Fruit fly (Drosophila melanogaster) whole organism, embryonic: ENCODE data around the gene CG34429.
A peak's percentile ranks its signal among the peaks of the same experiment; 100 is the strongest.

ENCODE experiments used
- CG10366 ChIP-seq: fragments of 200-800 bp; sonication (Bioruptor generic); IDR thresholded peaks from 2 replicates; pipeline ENCODE4 v1.3.6; 2022; ENCODE audit warnings: missing biosample characterization, missing genetic modification characterization
- CG11504 ChIP-seq: fragments of 200-800 bp; sonication (Bioruptor generic); optimal IDR thresholded peaks from 3 replicates; lab custom pipeline; 2019; ENCODE audit warnings: missing biosample characterization, mild to moderate bottlenecking, missing genetic modification characterization, moderate library complexity
- CG12219 ChIP-seq: fragments of 200-800 bp; sonication (Bioruptor generic); optimal IDR thresholded peaks from 3 replicates; lab custom pipeline; 2018; ENCODE audit warnings: missing biosample characterization, mild to moderate bottlenecking, missing genetic modification characterization
- CG14860 ChIP-seq: fragments of 200-800 bp; sonication (Bioruptor generic); IDR thresholded peaks from 3 replicates; pipeline ENCODE4 v1.3.6; 2022; ENCODE audit warnings: missing biosample characterization, missing genetic modification characterization; ENCODE audit not compliant: partially characterized antibody
- CG15011 ChIP-seq: fragments of 200-800 bp; sonication (Bioruptor generic); optimal IDR thresholded peaks from 3 replicates; lab custom pipeline; 2018; ENCODE audit warnings: missing biosample characterization, mild to moderate bottlenecking, missing genetic modification characterization
- CG17612 ChIP-seq: fragments of 200-800 bp; sonication (Bioruptor generic); IDR thresholded peaks from 2 replicates; pipeline ENCODE4 v1.3.6; 2022; ENCODE audit warnings: missing biosample characterization, missing genetic modification characterization
- CG2199 ChIP-seq: fragments of 200-800 bp; sonication (Bioruptor generic); IDR thresholded peaks from 3 replicates; pipeline ENCODE4 v1.3.6; 2022; ENCODE audit warnings: missing biosample characterization, missing genetic modification characterization
- CG3065 ChIP-seq: fragments of 200-800 bp; sonication (Bioruptor generic); optimal IDR thresholded peaks from 2 replicates; lab custom pipeline; 2016; ENCODE audit warnings: missing biosample characterization, missing genetic modification characterization
- CG31224 ChIP-seq: fragments of 200-800 bp; sonication (Bioruptor generic); IDR thresholded peaks from 2 replicates; pipeline ENCODE4 v1.3.6; 2022; ENCODE audit warnings: missing biosample characterization, missing genetic modification characterization
- CG4820 ChIP-seq: fragments of 200-800 bp; sonication (Bioruptor generic); optimal IDR thresholded peaks from 3 replicates; lab custom pipeline; 2016; ENCODE audit warnings: missing biosample characterization, missing genetic modification characterization
- CG6254 ChIP-seq: fragments of 200-800 bp; sonication (Bioruptor generic); optimal IDR thresholded peaks from 3 replicates; lab custom pipeline; 2017; ENCODE audit warnings: mild to moderate bottlenecking, missing biosample characterization, missing genetic modification reagents, missing genetic modification characterization
- CG6689 ChIP-seq: fragments of 200-800 bp; sonication (Bioruptor generic); IDR thresholded peaks from 2 replicates; pipeline ENCODE4 v1.3.6; 2022; ENCODE audit warnings: missing biosample characterization, missing genetic modification characterization
- CG7556 ChIP-seq: fragments of 200-800 bp; sonication (Bioruptor generic); optimal IDR thresholded peaks from 2 replicates; lab custom pipeline; 2017; ENCODE audit warnings: missing biosample characterization, mild to moderate bottlenecking, missing genetic modification characterization
- CG9609 ChIP-seq: fragments of 200-800 bp; sonication (Bioruptor generic); optimal IDR thresholded peaks from 3 replicates; lab custom pipeline; 2016; ENCODE audit warnings: missing biosample characterization, missing genetic modification characterization
- CG9817 ChIP-seq: fragments of 200-800 bp; sonication (Bioruptor generic); optimal IDR thresholded peaks from 2 replicates; lab custom pipeline; 2018; ENCODE audit warnings: missing biosample characterization, mild to moderate bottlenecking, missing genetic modification characterization, moderate library complexity
- CG9932 ChIP-seq: fragments of 200-800 bp; sonication (Bioruptor generic); IDR thresholded peaks from 2 replicates; pipeline ENCODE4 v1.3.6; 2022; ENCODE audit warnings: missing biosample characterization, missing genetic modification characterization
- CTCF ChIP-seq: fragments of 200-800 bp; sonication (Bioruptor generic); optimal IDR thresholded peaks from 2 replicates; lab custom pipeline; 2017; ENCODE audit warnings: missing biosample characterization, mild to moderate bottlenecking, missing genetic modification characterization, moderate library complexity
- Camta ChIP-seq: fragments of 200-800 bp; sonication (Bioruptor generic); optimal IDR thresholded peaks from 2 replicates; lab custom pipeline; 2016; ENCODE audit warnings: missing biosample characterization, missing genetic modification characterization
- D19B ChIP-seq: fragments of 200-800 bp; sonication (Bioruptor generic); optimal IDR thresholded peaks from 2 replicates; lab custom pipeline; 2017; ENCODE audit warnings: missing biosample characterization, mild to moderate bottlenecking, missing genetic modification characterization
- Deaf1 ChIP-seq: fragments of 200-800 bp; optimal IDR thresholded peaks from 3 replicates; lab custom pipeline; 2019; ENCODE audit warnings: missing biosample characterization, mild to moderate bottlenecking, missing genetic modification characterization, moderate library complexity
- Doc2 ChIP-seq: fragments of 200-800 bp; sonication (Bioruptor generic); IDR thresholded peaks from 2 replicates; pipeline ENCODE4 v1.3.6; 2022; ENCODE audit warnings: missing biosample characterization, missing genetic modification characterization
- Ets65A ChIP-seq: fragments of 200-800 bp; sonication (Bioruptor generic); peaks from one replicate; lab custom pipeline; 2016; ENCODE audit warnings: missing biosample characterization, missing genetic modification characterization
- Fer1 ChIP-seq: fragments of 200-800 bp; sonication (Bioruptor generic); optimal IDR thresholded peaks from 2 replicates; lab custom pipeline; 2017; ENCODE audit warnings: missing biosample characterization, mild to moderate bottlenecking, missing genetic modification characterization
- Fer3 ChIP-seq: fragments of 200-800 bp; sonication (Bioruptor generic); optimal IDR thresholded peaks from 2 replicates; lab custom pipeline; 2018; ENCODE audit warnings: missing biosample characterization, mild to moderate bottlenecking, missing genetic modification characterization, moderate library complexity
- Gug ChIP-seq: fragments of 200-800 bp; sonication (Bioruptor generic); IDR thresholded peaks from 4 replicates; pipeline ENCODE4 v1.3.6; 2022; ENCODE audit warnings: missing biosample characterization, missing genetic modification characterization
- H15 ChIP-seq: fragments of 200-800 bp; sonication (Bioruptor generic); IDR thresholded peaks from 3 replicates; pipeline ENCODE4 v1.3.6; 2022; ENCODE audit warnings: missing biosample characterization, missing genetic modification characterization
- HLH54F ChIP-seq: fragments of 200-800 bp; sonication (Bioruptor generic); optimal IDR thresholded peaks from 3 replicates; lab custom pipeline; 2016; ENCODE audit warnings: missing biosample characterization, missing genetic modification characterization
- Hr3 ChIP-seq: fragments of 200-800 bp; sonication (Bioruptor generic); optimal IDR thresholded peaks from 3 replicates; lab custom pipeline; 2016; ENCODE audit warnings: missing biosample characterization, missing genetic modification characterization
- Nf-YB ChIP-seq: fragments of 200-800 bp; sonication (Bioruptor generic); optimal IDR thresholded peaks from 3 replicates; lab custom pipeline; 2019; ENCODE audit warnings: missing biosample characterization, mild to moderate bottlenecking, missing genetic modification characterization, moderate library complexity
- PHDP ChIP-seq: fragments of 200-800 bp; sonication (Bioruptor generic); optimal IDR thresholded peaks from 3 replicates; lab custom pipeline; 2018; ENCODE audit warnings: missing biosample characterization, mild to moderate bottlenecking, missing genetic modification characterization, moderate library complexity
- Pdp1 ChIP-seq, 2 experiments: fragments of 200-800 bp; sonication (Bioruptor generic); optimal IDR thresholded peaks; 3 replicates each; lab custom pipeline; 2016; ENCODE audit warnings: missing biosample characterization in 2 of 2, missing genetic modification characterization in 2 of 2, mild to moderate bottlenecking in 1 of 2, moderate library complexity in 1 of 2
- Rfx ChIP-seq: fragments of 200-800 bp; sonication (Bioruptor generic); IDR thresholded peaks from 2 replicates; pipeline ENCODE4 v1.3.6; 2022; ENCODE audit warnings: missing biosample characterization, missing genetic modification characterization
- Trl ChIP-seq, 3 experiments: fragments of >200 bp in 2 of 3; fragments of 200-800 bp in 1 of 3; sonication (Bioruptor generic) in 1 of 3; optimal IDR thresholded peaks; 2 replicates in 1 of 3; 3 replicates in 2 of 3; lab custom pipeline; 2016 to 2017; ENCODE audit warnings: missing biosample characterization in 1 of 3, missing genetic modification characterization in 1 of 3
- ab ChIP-seq: fragments of 200-800 bp; sonication (Bioruptor generic); optimal IDR thresholded peaks from 2 replicates; lab custom pipeline; 2016; ENCODE audit warnings: missing biosample characterization, missing genetic modification characterization
- ato ChIP-seq: fragments of 200-800 bp; sonication (Bioruptor generic); IDR thresholded peaks from 2 replicates; pipeline ENCODE4 v1.3.6; 2022; ENCODE audit warnings: missing biosample characterization, missing genetic modification characterization; ENCODE audit not compliant: partially characterized antibody
- br ChIP-seq: fragments of >200 bp; optimal IDR thresholded peaks from 2 replicates; lab custom pipeline; 2017
- btn ChIP-seq: fragments of 200-800 bp; sonication (Bioruptor generic); optimal IDR thresholded peaks from 2 replicates; lab custom pipeline; 2016; ENCODE audit warnings: missing biosample characterization, missing genetic modification characterization
- cg ChIP-seq: fragments of 200-800 bp; sonication (Bioruptor generic); optimal IDR thresholded peaks from 3 replicates; lab custom pipeline; 2019; ENCODE audit warnings: missing biosample characterization, mild to moderate bottlenecking, missing genetic modification characterization, moderate library complexity
- corto ChIP-seq: fragments of 200-800 bp; sonication (Bioruptor generic); optimal IDR thresholded peaks from 2 replicates; lab custom pipeline; 2016; ENCODE audit warnings: missing biosample characterization, mild to moderate bottlenecking, missing genetic modification characterization, moderate library complexity
- gce ChIP-seq: fragments of 200-800 bp; sonication (Bioruptor generic); IDR thresholded peaks from 3 replicates; pipeline ENCODE4 v1.3.6; 2022; ENCODE audit warnings: missing biosample characterization, missing genetic modification characterization
- her ChIP-seq: fragments of 200-800 bp; sonication (Bioruptor generic); optimal IDR thresholded peaks from 2 replicates; lab custom pipeline; 2016; ENCODE audit warnings: missing biosample characterization, missing genetic modification characterization
- luna ChIP-seq: fragments of 200-800 bp; sonication (Bioruptor generic); optimal IDR thresholded peaks from 2 replicates; lab custom pipeline; 2016; ENCODE audit warnings: missing biosample characterization, missing genetic modification characterization
- onecut ChIP-seq: fragments of 200-800 bp; sonication (Bioruptor generic); IDR thresholded peaks from 2 replicates; pipeline ENCODE4 v1.3.6; 2022; ENCODE audit warnings: missing biosample characterization, missing genetic modification characterization
- pb ChIP-seq: fragments of 200-800 bp; sonication (Bioruptor generic); optimal IDR thresholded peaks from 3 replicates; lab custom pipeline; 2016; ENCODE audit warnings: missing biosample characterization, missing genetic modification characterization
- prd ChIP-seq, 3 experiments: fragments of >200 bp in 2 of 3; fragments of 200-800 bp in 1 of 3; sonication (Bioruptor generic) in 1 of 3; optimal IDR thresholded peaks in 2 of 3; IDR thresholded peaks in 1 of 3; 2 replicates in 2 of 3; 3 replicates in 1 of 3; pipeline versions ENCODE4 v1.3.6 to Lab custom; 2017 to 2022; ENCODE audit warnings: missing biosample characterization in 1 of 3, missing genetic modification characterization in 1 of 3
- pum ChIP-seq: fragments of 200-800 bp; sonication (Bioruptor generic); optimal IDR thresholded peaks from 2 replicates; lab custom pipeline; 2016; ENCODE audit warnings: missing biosample characterization, missing genetic modification characterization
- sob ChIP-seq: fragments of 200-800 bp; sonication (Bioruptor generic); IDR thresholded peaks from 2 replicates; pipeline ENCODE4 v1.3.6; 2022; ENCODE audit warnings: missing biosample characterization, missing genetic modification characterization
- zen2 ChIP-seq: fragments of 200-800 bp; sonication (Bioruptor generic); IDR thresholded peaks from 3 replicates; pipeline ENCODE4 v1.3.6; 2022; ENCODE audit warnings: missing biosample characterization, missing genetic modification characterization; ENCODE audit not compliant: partially characterized antibody
- zf30C ChIP-seq: fragments of 200-800 bp; sonication (Bioruptor generic); optimal IDR thresholded peaks from 3 replicates; lab custom pipeline; 2018; ENCODE audit warnings: missing biosample characterization, mild to moderate bottlenecking, missing genetic modification characterization
- zfh1 ChIP-seq: fragments of 200-800 bp; sonication (Bioruptor generic); IDR thresholded peaks from 3 replicates; pipeline ENCODE4 v1.3.6; 2022; ENCODE audit warnings: missing biosample characterization, missing genetic modification characterization
- zfh2 ChIP-seq: fragments of 200-800 bp; sonication (Bioruptor generic); optimal IDR thresholded peaks from 2 replicates; lab custom pipeline; 2016; ENCODE audit warnings: missing biosample characterization, missing genetic modification characterization

The CG34429 gene

DNA sequence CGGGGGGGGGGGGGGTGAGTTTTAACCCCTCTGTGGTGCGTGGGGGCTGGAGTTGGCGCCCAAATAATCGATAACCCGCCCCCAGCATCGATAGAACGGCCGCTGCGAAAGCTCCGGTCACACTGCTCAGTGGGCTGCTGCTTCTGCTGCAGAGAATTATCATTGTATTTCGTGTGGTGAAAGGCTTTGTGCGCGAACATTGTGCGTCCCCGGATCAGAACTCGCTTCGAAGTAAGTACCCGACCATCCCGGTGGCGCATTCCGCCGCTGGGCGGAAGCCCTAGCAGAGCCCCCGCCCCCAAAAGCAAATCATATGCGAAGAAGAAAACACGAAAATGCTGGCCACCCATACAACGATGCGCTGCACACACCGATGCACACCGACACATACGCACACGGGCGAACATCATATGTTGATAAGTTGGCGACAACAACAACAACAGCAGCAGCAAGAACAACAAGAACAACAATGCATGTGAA, 18.5 kb upstream of the CG34429 start, which contains the start of gene Syx13 (continued):
- TF ChIP-seq cg (peak; percentile 98), D19B (no peak), CG6689 (GFP tag; lab: Robert Waterston, UW) (no peak), CG14860 (GFP tag; lab: Robert Waterston, UW) (peak; percentile 75), Gug (GFP tag; lab: Robert Waterston, UW) (no peak), CG4820 (GFP tag; lab: Kevin White, UChicago) (no peak), Ets65A (no peak), CG3065 (GFP tag; lab: Kevin White, UChicago) (no peak), Nf-YB (no peak), CG9609 (no peak), zen2 (GFP tag; lab: Robert Waterston, UW) (no peak; the same call in 2 of the 3 replicates), br (no peak), CG2199 (peak; percentile 71; the same call in 1 of the 3 replicates), H15 (GFP tag; lab: Robert Waterston, UW) (no peak), Camta (no peak), CG9817 (tag; lab: Kevin White, UChicago) (no peak), pum (GFP tag; lab: Kevin White, UChicago) (no peak), Fer1 (GFP tag; lab: Kevin White, UChicago) (peak; percentile 70), luna (no peak), CG15011 (no peak), Fer3 (tag; lab: Kevin White, UChicago) (no peak), zfh1 (GFP tag; lab: Robert Waterston, UW) (0 out of 3 replicates have a peak, but pooled peaks have one; percentile 12), Deaf1 (tag; lab: Kevin White, UChicago) (peak; percentile 57), ab (GFP tag; lab: Kevin White, UChicago) (no peak), btn (GFP tag; lab: Kevin White, UChicago) (no peak), CG11504 (no peak), Hr3 (no peak), PHDP (tag; lab: Kevin White, UChicago) (peak; percentile 1), ato (peak; percentile 69), zfh2 (GFP tag; lab: Kevin White, UChicago) (no peak), Trl (optimal IDR thresholded peaks at IDR 0.05; lab: Kevin White, UChicago) (no peak), Trl (GFP tag; optimal IDR thresholded peaks at IDR 0.05; lab: Kevin White, UChicago) (no peak), CG17612 (no peak), CG12219 (GFP tag; lab: Kevin White, UChicago) (no peak), her (GFP tag; lab: Kevin White, UChicago) (no peak), Doc2 (GFP tag; lab: Robert Waterston, UW) (no peak), pb (GFP tag; lab: Kevin White, UChicago) (no peak), HLH54F (GFP tag; lab: Kevin White, UChicago) (no peak), corto (no peak), CTCF (GFP tag; lab: Kevin White, UChicago) (peak; percentile 20), Pdp1 (GFP tag; optimal IDR thresholded peaks at IDR 0.05; lab: Kevin White, UChicago) (peak in 1 of 2 experiments; percentile 8), sob (0 out of 2 replicates have a peak, but pooled peaks have one; percentile 51), prd (optimal IDR thresholded peaks at IDR 0.05; lab: Kevin White, UChicago) (no peak), prd (GFP tag; IDR thresholded peaks at IDR 0.05; lab: Robert Waterston, UW) (no peak), zf30C (GFP tag; lab: Kevin White, UChicago) (no peak), CG10366 (GFP tag; lab: Robert Waterston, UW) (no peak), CG7556 (GFP tag; lab: Kevin White, UChicago) (no peak), CG31224 (GFP tag; lab: Robert Waterston, UW) (no peak), CG6254 (GFP tag; lab: Kevin White, UChicago) (no peak), Rfx (GFP tag; lab: Robert Waterston, UW) (0 out of 2 replicates have a peak, but pooled peaks have one; percentile 50), onecut (peak; percentile 62), gce (GFP tag; lab: Robert Waterston, UW) (no peak), CG9932 (GFP tag; lab: Robert Waterston, UW) (no peak; the same call in 1 of the 2 replicates)
